Worm (Caenorhabditis elegans) whole organism, young adult: ENCODE measurements around the gene gur-3.

Source experiments
- F57A8.1 ChIP-seq: fragments of 200-800 bp; sonication (Bioruptor generic); optimal IDR thresholded peaks from 2 replicates; lab custom pipeline; 2018; ENCODE audit warnings: mild to moderate bottlenecking, missing genetic modification characterization, moderate library complexity, missing compliant biosample characterization
- Y79H2A.3 ChIP-seq: fragments of 200-800 bp; sonication (Bioruptor generic); conservative IDR thresholded peaks from 2 replicates; pipeline ENCODE4 v1.3.6; 2022; ENCODE audit warnings: missing genetic modification reagents, missing genetic modification characterization, missing compliant biosample characterization
- cebp-2 ChIP-seq: fragments of 200-800 bp; sonication (Bioruptor generic); IDR thresholded peaks from 2 replicates; pipeline ENCODE4 v1.3.6; 2022; ENCODE audit warnings: missing genetic modification characterization, missing compliant biosample characterization
- zim-3 ChIP-seq: sonication (generic microtip); optimal IDR thresholded peaks from 2 replicates; lab custom pipeline; 2017; ENCODE audit warnings: mild to moderate bottlenecking, missing genetic modification characterization, moderate library complexity, missing compliant biosample characterization

ce11 chrX:10404051-10404450 is 2.1 kb downstream of the gur-3 start:
- TF ChIP-seq F57A8.1 (GFP tag; lab: Kevin White, UChicago) (no peak), Y79H2A.3 (GFP tag; lab: Robert Waterston, UW) (no peak), cebp-2 (no peak), zim-3 (tag; lab: Kevin White, UChicago) (no peak)
